Worm (Caenorhabditis elegans) whole organism, L4/young adult: ENCODE results near the gene mrpl-55.

Experiments
- W03F9.2 ChIP-seq: fragments of 150-350 bp; optimal IDR thresholded peaks from 2 replicates; lab custom pipeline; 2014; ENCODE audit warnings: missing biosample characterization, missing genetic modification characterization
- dao-5 ChIP-seq: sonication (generic microtip); optimal IDR thresholded peaks from 2 replicates; lab custom pipeline; 2016; ENCODE audit warnings: missing genotype, missing genetic modification characterization, moderate library complexity, missing compliant biosample characterization
- him-1 ChIP-seq: sonication (generic microtip); optimal IDR thresholded peaks from 2 replicates; lab custom pipeline; 2016; ENCODE audit warnings: missing genotype, missing genetic modification reagents, missing genetic modification characterization, missing compliant biosample characterization

The mrpl-55 gene

DNA sequence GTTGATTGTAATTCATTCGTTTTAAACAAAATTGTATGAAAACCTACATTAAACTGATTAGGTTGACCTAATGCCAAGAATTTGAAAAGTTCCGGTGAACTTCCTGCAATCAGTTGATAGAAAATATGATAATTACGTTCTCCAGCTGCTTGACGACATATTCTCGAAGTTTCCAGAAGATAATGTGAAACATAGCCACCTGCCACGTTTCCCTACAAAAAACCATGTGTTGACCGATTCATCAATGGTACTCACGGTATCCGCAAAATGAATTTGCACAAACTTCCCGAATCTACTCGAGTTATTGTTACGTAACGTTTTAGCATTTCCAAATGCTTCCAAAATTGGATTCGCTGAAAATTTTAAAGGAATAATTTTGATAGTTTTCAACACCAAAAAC lies 5.4 kb upstream of the mrpl-55 start:
- TF ChIP-seq W03F9.2 (tag; lab: Kevin White, UChicago) (no peak), him-1 (no peak), dao-5 (tag; lab: Kevin White, UChicago) (no peak)

ce11 chrIV:440509-440908 lies 3.3 kb upstream of the mrpl-55 start, which contains the start of gene hum-8:
hum-8 (minus strand) TSS chrIV:440554.
- TF ChIP-seq him-1 (no peak), W03F9.2 (tag; lab: Kevin White, UChicago) (no peak), dao-5 (tag; lab: Kevin White, UChicago) (no peak)

DNA sequence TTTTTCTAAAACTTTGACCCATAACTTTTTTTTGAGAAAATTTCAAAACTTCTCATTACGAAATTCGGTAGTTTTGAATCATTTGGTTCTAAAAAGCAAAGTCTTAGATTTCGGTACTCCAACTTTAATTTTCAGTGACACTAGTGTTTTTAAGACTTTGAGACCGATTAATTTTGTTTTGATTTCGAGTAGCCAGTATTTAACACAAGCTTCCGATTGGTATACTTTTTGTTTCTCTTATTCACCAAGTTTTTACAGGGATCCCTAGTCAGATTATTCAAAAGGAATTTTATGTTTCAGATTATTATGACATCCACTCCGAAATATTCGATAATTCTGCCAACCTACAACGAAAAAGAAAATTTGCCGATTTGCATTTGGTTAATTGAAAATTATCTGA lies 1.6 kb downstream of the mrpl-55 start, which contains the start of gene dpm-1:
TSS of gene dpm-1 (plus strand) at position 301 of the 400 bp plus-strand sequence.
- no peak for TF ChIP-seq him-1
- TF ChIP-seq W03F9.2 (tag; lab: Kevin White, UChicago), result no peak
- TF ChIP-seq dao-5 (tag; lab: Kevin White, UChicago), result no peak

ce11 chrIV:454816-455215 lies 11.0 kb downstream of the mrpl-55 start, which contains the start of the genes Y66H1A.8 and M04G7.5:
Y66H1A.8 (minus strand) TSS chrIV:454916.
M04G7.5 (plus strand) TSS chrIV:455073.
- TF ChIP-seq dao-5 (tag; lab: Kevin White, UChicago) (no peak), W03F9.2 (tag; lab: Kevin White, UChicago) (no peak)

- TF ChIP-seq dao-5 (tag; lab: Kevin White, UChicago) (no peak), W03F9.2 (tag; lab: Kevin White, UChicago) (no peak), him-1 (no peak)
Measured at ce11 chrIV:455484-455883, 11.7 kb downstream of the mrpl-55 start, which contains the start of gene M04G7.1. M04G7.1 (plus strand) TSS chrIV:455784.

- TF ChIP-seq him-1 (no peak), W03F9.2 (tag; lab: Kevin White, UChicago) (no peak), dao-5 (tag; lab: Kevin White, UChicago) (no peak)
Measured at ce11 chrIV:460614-461079, 16.9 kb downstream of the mrpl-55 start, which contains the start of gene M04G7.2. M04G7.2 (minus strand) TSS chrIV:461029.

- TF ChIP-seq dao-5 (tag; lab: Kevin White, UChicago) (no peak), him-1 (no peak), W03F9.2 (tag; lab: Kevin White, UChicago) (no peak)
Measured at ce11 chrIV:462050-462449, 18.3 kb downstream of the mrpl-55 start.

DNA sequence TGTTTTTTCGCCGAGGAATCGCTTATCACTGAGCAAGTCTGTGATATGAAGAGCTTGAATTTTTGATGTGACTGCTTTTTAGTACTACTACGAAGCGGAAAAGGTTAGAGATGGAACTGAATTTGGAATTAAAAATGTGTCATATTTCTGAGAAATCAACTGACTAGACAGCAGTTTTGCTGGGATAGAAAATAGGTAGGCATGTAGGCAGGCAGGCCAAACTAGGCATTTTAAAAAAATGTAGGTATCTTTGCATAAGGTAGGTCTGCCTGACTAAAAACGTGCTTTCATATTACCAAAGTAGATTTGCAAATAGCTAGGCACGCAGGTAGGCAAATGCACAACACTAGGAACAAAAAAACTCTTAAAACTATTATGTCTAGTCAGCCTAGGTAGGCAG lies 22.8 kb downstream of the mrpl-55 start:
- TF ChIP-seq him-1, result no peak
- no peak for TF ChIP-seq dao-5 (tag; lab: Kevin White, UChicago)
- no peak for TF ChIP-seq W03F9.2 (tag; lab: Kevin White, UChicago)

- TF ChIP-seq W03F9.2 (tag; lab: Kevin White, UChicago) (no peak), dao-5 (tag; lab: Kevin White, UChicago) (no peak), him-1 (no peak)
Measured at ce11 chrIV:467291-467690, 23.5 kb downstream of the mrpl-55 start.

- TF ChIP-seq dao-5 (tag; lab: Kevin White, UChicago) (no peak), W03F9.2 (tag; lab: Kevin White, UChicago) (no peak), him-1 (no peak)
Measured at ce11 chrIV:468307-468706, 24.5 kb downstream of the mrpl-55 start.

ce11 chrIV:481067-481466 lies 37.3 kb downstream of the mrpl-55 start, which contains the start of gene npr-37:
npr-37 (minus strand) TSS chrIV:481167.
- TF ChIP-seq W03F9.2 (tag; lab: Kevin White, UChicago) (no peak), him-1 (no peak), dao-5 (tag; lab: Kevin White, UChicago) (no peak)

- no peak for TF ChIP-seq W03F9.2 (tag; lab: Kevin White, UChicago)
- no peak for TF ChIP-seq him-1
- no peak for TF ChIP-seq dao-5 (tag; lab: Kevin White, UChicago)
Measured at ce11 chrIV:484004-484403, 40.2 kb downstream of the mrpl-55 start.

DNA sequence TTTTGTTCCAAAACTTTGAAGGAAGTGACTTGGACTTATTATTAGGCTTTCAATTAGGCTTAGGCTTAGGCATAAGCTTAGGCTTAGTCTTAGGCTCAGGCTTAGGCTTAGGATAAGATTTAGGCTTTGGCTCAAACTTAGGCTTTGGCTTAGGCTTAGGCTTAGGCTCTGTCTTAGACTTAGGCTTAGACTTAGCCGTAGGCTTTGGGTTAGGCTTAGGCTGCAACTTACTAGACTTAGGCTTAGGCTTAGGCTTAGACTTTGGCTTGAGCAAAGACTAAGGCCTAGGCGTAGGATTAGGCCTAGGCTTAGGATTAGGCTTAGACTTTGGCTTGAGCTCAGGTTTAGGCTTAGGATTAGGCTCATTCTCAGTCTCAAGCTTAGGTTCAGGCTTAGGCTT lies 41.0 kb downstream of the mrpl-55 start:
- no peak for TF ChIP-seq W03F9.2 (tag; lab: Kevin White, UChicago)
- TF ChIP-seq dao-5 (tag; lab: Kevin White, UChicago), result no peak
- no peak for TF ChIP-seq him-1
